Worm (Caenorhabditis elegans) whole organism, mixed stage, embryonic: ENCODE data around the gene K08D9.4.

Experiments
- M03D4.4 ChIP-seq: sonication (generic microtip); optimal IDR thresholded peaks from 2 replicates; lab custom pipeline; 2017; ENCODE audit warnings: mild to moderate bottlenecking, missing genetic modification characterization, missing compliant biosample characterization
- bed-3 ChIP-seq: fragments of 200-800 bp; sonication (Bioruptor generic); optimal IDR thresholded peaks from 3 replicates; lab custom pipeline; 2018; ENCODE audit warnings: mild to moderate bottlenecking, missing genetic modification characterization, moderate library complexity, missing compliant biosample characterization
- blmp-1 ChIP-seq: fragments of 150-350 bp; optimal IDR thresholded peaks from 2 replicates; lab custom pipeline; 2014; ENCODE audit warnings: missing biosample characterization, missing genetic modification characterization
- ceh-39 ChIP-seq: fragments of 150-350 bp; optimal IDR thresholded peaks from 2 replicates; lab custom pipeline; 2014; ENCODE audit warnings: missing biosample characterization, missing genetic modification characterization
- ceh-43 ChIP-seq: fragments of 200-800 bp; sonication (Bioruptor generic); optimal IDR thresholded peaks from 2 replicates; lab custom pipeline; 2018; ENCODE audit warnings: mild to moderate bottlenecking, missing genetic modification characterization, moderate library complexity, missing compliant biosample characterization
- ceh-83 ChIP-seq: fragments of 200-800 bp; sonication (Bioruptor generic); optimal IDR thresholded peaks from 2 replicates; lab custom pipeline; 2018; ENCODE audit warnings: mild to moderate bottlenecking, missing genetic modification characterization, missing compliant biosample characterization
- ces-1 ChIP-seq: fragments of 150-350 bp; optimal IDR thresholded peaks from 2 replicates; lab custom pipeline; 2014; ENCODE audit warnings: missing biosample characterization, missing genetic modification reagents, missing genetic modification characterization
- cnd-1 ChIP-seq: fragments of 200-800 bp; sonication (Bioruptor generic); optimal IDR thresholded peaks from 2 replicates; lab custom pipeline; 2018; ENCODE audit warnings: mild to moderate bottlenecking, missing genetic modification characterization, missing compliant biosample characterization
- drap-1 ChIP-seq: fragments of 200-800 bp; sonication (Bioruptor generic); optimal IDR thresholded peaks from 3 replicates; lab custom pipeline; 2018; ENCODE audit warnings: mild to moderate bottlenecking, missing genetic modification characterization, missing compliant biosample characterization
- elt-1 ChIP-seq: sonication (generic microtip); optimal IDR thresholded peaks from 2 replicates; lab custom pipeline; 2017; ENCODE audit warnings: missing genetic modification characterization, mild to moderate bottlenecking, missing compliant biosample characterization, antibody characterized with exemption, moderate library complexity, borderline replicate concordance; ENCODE audit not compliant: insufficient read depth
- elt-3 ChIP-seq: fragments of 150-350 bp; optimal IDR thresholded peaks from 2 replicates; lab custom pipeline; 2014; ENCODE audit warnings: missing biosample characterization, missing genetic modification characterization
- flh-1 ChIP-seq: fragments of 200-800 bp; sonication (Bioruptor generic); optimal IDR thresholded peaks from 2 replicates; lab custom pipeline; 2018; ENCODE audit warnings: mild to moderate bottlenecking, missing genetic modification characterization, moderate library complexity, missing compliant biosample characterization
- ham-2 ChIP-seq: fragments of 200-800 bp; sonication (Bioruptor generic); optimal IDR thresholded peaks from 2 replicates; lab custom pipeline; 2018; ENCODE audit warnings: mild to moderate bottlenecking, missing genetic modification characterization, missing compliant biosample characterization
- hlh-1 ChIP-seq: fragments of 150-350 bp; optimal IDR thresholded peaks from 2 replicates; lab custom pipeline; 2014; ENCODE audit warnings: missing biosample characterization, missing genetic modification reagents, missing genetic modification characterization
- lin-32 ChIP-seq: fragments of 200-800 bp; sonication (Bioruptor generic); optimal IDR thresholded peaks from 2 replicates; lab custom pipeline; 2018; ENCODE audit warnings: mild to moderate bottlenecking, missing genetic modification characterization, missing compliant biosample characterization
- lsy-2 ChIP-seq: fragments of 150-350 bp; optimal IDR thresholded peaks from 2 replicates; lab custom pipeline; 2014; ENCODE audit warnings: missing biosample characterization, missing genetic modification characterization
- mab-5 ChIP-seq: fragments of 150-350 bp; optimal IDR thresholded peaks from 2 replicates; lab custom pipeline; 2014; ENCODE audit warnings: missing biosample characterization, missing genetic modification characterization
- mep-1 ChIP-seq: fragments of 150-350 bp; optimal IDR thresholded peaks from 2 replicates; lab custom pipeline; 2017; ENCODE audit warnings: missing biosample characterization, missing genetic modification reagents, missing genetic modification characterization, inconsistent platforms
- mls-2 ChIP-seq: sonication (generic microtip); optimal IDR thresholded peaks from 2 replicates; lab custom pipeline; 2016; ENCODE audit warnings: mild to moderate bottlenecking, missing genetic modification characterization, moderate library complexity, missing compliant biosample characterization
- nhr-2 ChIP-seq: fragments of 150-350 bp; optimal IDR thresholded peaks from 2 replicates; lab custom pipeline; 2014; ENCODE audit warnings: missing biosample characterization, missing genetic modification characterization
- nhr-28 ChIP-seq: fragments of 150-350 bp; optimal IDR thresholded peaks from 2 replicates; lab custom pipeline; 2014; ENCODE audit warnings: missing biosample characterization, missing genetic modification characterization
- pha-4 ChIP-seq: fragments of 150-350 bp; optimal IDR thresholded peaks from 2 replicates; lab custom pipeline; 2018; ENCODE audit warnings: missing biosample characterization, missing genetic modification reagents, missing genetic modification characterization
- sem-2 ChIP-seq: fragments of 200-800 bp; sonication (Bioruptor generic); optimal IDR thresholded peaks from 2 replicates; lab custom pipeline; 2018; ENCODE audit warnings: mild to moderate bottlenecking, missing genetic modification characterization, missing compliant biosample characterization
- snpc-4 ChIP-seq: fragments of 150-350 bp; optimal IDR thresholded peaks from 2 replicates; lab custom pipeline; 2014; ENCODE audit warnings: missing biosample characterization, missing genetic modification characterization
- sptf-1 ChIP-seq: sonication (generic microtip); optimal IDR thresholded peaks from 2 replicates; lab custom pipeline; 2017; ENCODE audit warnings: mild to moderate bottlenecking, missing genetic modification characterization, moderate library complexity, missing compliant biosample characterization
- unc-39 ChIP-seq: fragments of 150-350 bp; optimal IDR thresholded peaks from 2 replicates; lab custom pipeline; 2014; ENCODE audit warnings: missing biosample characterization, missing genetic modification characterization
- unc-62 ChIP-seq: fragments of 150-350 bp; optimal IDR thresholded peaks from 2 replicates; lab custom pipeline; 2014; ENCODE audit warnings: missing biosample characterization, missing genetic modification reagents, missing genetic modification characterization
- ztf-11 ChIP-seq: fragments of 150-350 bp; optimal IDR thresholded peaks from 2 replicates; lab custom pipeline; 2014; ENCODE audit warnings: missing biosample characterization, missing genetic modification characterization

Gene K08D9.4

ce11 chrV:3168650-3169049 lies 31.6 kb downstream of the K08D9.4 start, which contains the start of gene C36C5.15:
Gene C36C5.15 (minus strand): TSS chrV:3168750.
- TF ChIP-seq lin-32 (GFP tag; lab: Kevin White, UChicago) (no peak), drap-1 (GFP tag; lab: Kevin White, UChicago) (no peak), unc-62 (GFP tag; lab: Kevin White, UChicago) (no peak), ztf-11 (tag; lab: Kevin White, UChicago) (no peak), mep-1 (tag; lab: Kevin White, UChicago) (no peak), ham-2 (GFP tag; lab: Kevin White, UChicago) (no peak)
- TF ChIP-seq, all 35 proteins: peak for 0

- no peak for TF ChIP-seq flh-1
- TF ChIP-seq snpc-4 = no peak
- no peak for TF ChIP-seq unc-39 (tag; lab: Kevin White, UChicago)
- TF ChIP-seq nhr-2 (tag; lab: Kevin White, UChicago) = no peak
- TF ChIP-seq mab-5 (tag; lab: Kevin White, UChicago) = no peak
- no peak for TF ChIP-seq sptf-1 (tag; lab: Kevin White, UChicago)
- no peak for TF ChIP-seq cnd-1 (tag; lab: Kevin White, UChicago)
- no peak for TF ChIP-seq sem-2 (GFP tag; lab: Kevin White, UChicago)
- TF ChIP-seq elt-1 (tag; lab: Kevin White, UChicago) = no peak
- no peak for TF ChIP-seq ceh-39 (tag; lab: Kevin White, UChicago)
- TF ChIP-seq ceh-83 (GFP tag; lab: Kevin White, UChicago) = no peak
- no peak for TF ChIP-seq lsy-2 (tag; lab: Kevin White, UChicago)
- no peak for TF ChIP-seq elt-3 (tag; lab: Kevin White, UChicago)
- TF ChIP-seq M03D4.4 (tag; lab: Kevin White, UChicago) = no peak
- TF ChIP-seq bed-3 (GFP tag; lab: Kevin White, UChicago) = no peak
- TF ChIP-seq ceh-43 = no peak
- TF ChIP-seq ztf-11 (tag; lab: Kevin White, UChicago) = no peak
- no peak for TF ChIP-seq mls-2 (tag; lab: Kevin White, UChicago)
- no peak for TF ChIP-seq nhr-28 (tag; lab: Kevin White, UChicago)
- TF ChIP-seq pha-4 (tag; lab: Kevin White, UChicago) = no peak
Observed at ce11 chrV:3166260-3166659, 34.0 kb downstream of the K08D9.4 start, which contains the start of gene C36C5.4. Gene C36C5.4 (plus strand): TSS chrV:3166560.

ce11 chrV:3165438-3165837 lies 34.8 kb downstream of the K08D9.4 start, which contains the start of gene C36C5.14:
Gene C36C5.14 (minus strand): TSS chrV:3165538.
- no peak for TF ChIP-seq hlh-1 (tag; lab: Kevin White, UChicago)
- TF ChIP-seq drap-1 (GFP tag; lab: Kevin White, UChicago) = no peak

ce11 chrV:3163143-3163542 lies 37.1 kb downstream of the K08D9.4 start:
- TF ChIP-seq mls-2 (tag; lab: Kevin White, UChicago) (no peak), blmp-1 (tag; lab: Kevin White, UChicago) (no peak), ces-1 (GFP tag; lab: Kevin White, UChicago) (no peak), ham-2 (GFP tag; lab: Kevin White, UChicago) (no peak), unc-39 (tag; lab: Kevin White, UChicago) (no peak), nhr-28 (tag; lab: Kevin White, UChicago) (no peak)
- TF ChIP-seq, all 35 proteins: peak for 0

ce11 chrV:3162299-3162698 lies 37.9 kb downstream of the K08D9.4 start:
- no peak for TF ChIP-seq pha-4 (tag; lab: Kevin White, UChicago)
- no peak for TF ChIP-seq ceh-39 (tag; lab: Kevin White, UChicago)

ce11 chrV:3159252-3159651 lies 41.0 kb downstream of the K08D9.4 start, which contains the start of gene C36C5.12:
Gene C36C5.12 (minus strand): TSS chrV:3159352.
- no peak for TF ChIP-seq mls-2 (tag; lab: Kevin White, UChicago)
- no peak for TF ChIP-seq mab-5 (tag; lab: Kevin White, UChicago)
- TF ChIP-seq bed-3 (GFP tag; lab: Kevin White, UChicago) = no peak
- no peak for TF ChIP-seq lin-32 (GFP tag; lab: Kevin White, UChicago)
- no peak for TF ChIP-seq pha-4 (tag; lab: Kevin White, UChicago)
- TF ChIP-seq elt-3 (tag; lab: Kevin White, UChicago) = no peak
